Fruit fly (Drosophila melanogaster): ENCODE measurements around the gene eIF4EHP.

eIF4EHP gene

DNA sequence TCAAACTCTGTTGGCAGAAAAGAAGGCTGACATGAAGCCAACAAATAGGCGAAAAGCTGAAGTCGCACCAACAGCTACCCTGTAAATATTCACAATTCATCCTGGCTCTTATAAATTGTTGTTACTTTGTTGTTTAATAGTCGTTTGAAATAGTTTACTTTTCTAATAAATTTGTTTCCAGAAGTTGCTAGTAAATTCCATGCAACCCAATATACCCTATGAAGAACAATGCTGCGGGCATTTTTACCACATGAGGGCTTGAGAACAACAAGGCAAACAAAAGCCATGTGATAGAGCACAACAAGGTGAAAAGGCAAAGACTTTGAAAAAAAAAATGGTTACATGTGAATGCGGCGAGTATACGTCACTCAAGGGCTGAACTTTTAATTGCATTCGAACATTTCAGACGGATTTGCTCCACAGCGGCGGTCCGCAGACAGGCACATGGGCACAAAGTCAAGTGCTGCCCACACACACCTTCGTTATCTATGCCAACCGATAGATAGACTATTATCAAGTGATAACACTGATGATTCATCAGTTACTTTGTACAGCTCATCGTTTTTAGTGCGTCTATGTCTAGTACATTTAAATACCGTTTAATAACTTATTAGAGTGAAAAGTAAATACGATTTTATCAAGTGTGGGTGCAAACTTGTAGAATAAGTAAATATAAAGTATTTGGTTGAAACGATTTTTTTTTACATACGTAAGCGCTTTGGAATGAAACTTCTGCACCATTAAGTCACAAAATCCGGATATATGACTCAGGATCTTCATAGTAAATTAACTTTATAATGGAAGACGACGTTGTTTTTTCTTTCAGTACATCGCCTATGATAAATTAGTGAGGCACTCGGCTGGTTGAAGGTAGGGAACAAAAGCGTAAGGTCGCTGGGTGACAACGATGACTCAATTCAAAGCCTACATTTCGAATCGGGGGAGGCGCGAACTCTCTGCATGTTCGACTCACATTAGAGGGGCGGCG, 9.4 kb downstream of the eIF4EHP start (continued):
- peak; percentile 76 for TF ChIP-seq zfh2 (GFP tag; optimal IDR thresholded peaks at IDR 0.05)
- peak; percentile 84 for TF ChIP-seq Ptx1 (GFP tag; IDR thresholded peaks at IDR 0.05)
- TF ChIP-seq usp (GFP tag; optimal IDR thresholded peaks at IDR 0.05): no peak
- TF ChIP-seq sens-2 (GFP tag; IDR thresholded peaks at IDR 0.05): peak; percentile 56; the same call in 1 of the 2 replicates
- 0 out of 2 replicates have a peak, but pooled peaks have one; percentile 16 for TF ChIP-seq CG8765 (GFP tag; IDR thresholded peaks at IDR 0.05)
- TF ChIP-seq kay (GFP tag; optimal IDR thresholded peaks at IDR 0.05): peak; percentile 78
- TF ChIP-seq Blimp-1 (GFP tag; optimal IDR thresholded peaks at IDR 0.05): peak; percentile 83
- no peak for TF ChIP-seq Lpt (GFP tag; optimal IDR thresholded peaks at IDR 0.05)
- peak; percentile 60; the same call in 1 of the 2 replicates for TF ChIP-seq Oaz (GFP tag; IDR thresholded peaks at IDR 0.05)
- peak; percentile 89 for TF ChIP-seq HLH3B (GFP tag; IDR thresholded peaks at IDR 0.05)
- TF ChIP-seq gro (GFP tag; optimal IDR thresholded peaks at IDR 0.05): peak; percentile 70
- no peak for TF ChIP-seq pita (GFP tag; optimal IDR thresholded peaks at IDR 0.05)
- peak; percentile 45 for TF ChIP-seq CG31224 (GFP tag; IDR thresholded peaks at IDR 0.05)
- TF ChIP-seq CG8290 (GFP tag; optimal IDR thresholded peaks at IDR 0.05): no peak
- TF ChIP-seq CG8290 (tag; optimal IDR thresholded peaks at IDR 0.05): peak in 1 of 2 experiments; percentile 81
- TF ChIP-seq CG10366 (GFP tag; IDR thresholded peaks at IDR 0.05): peak; percentile 87
- peak; percentile 64 for TF ChIP-seq emc (GFP tag; optimal IDR thresholded peaks at IDR 0.05)
- no peak for TF ChIP-seq CG30020 (tag; optimal IDR thresholded peaks at IDR 0.05)
- TF ChIP-seq CG43689 (GFP tag; IDR thresholded peaks at IDR 0.05): peak; percentile 44; the same call in 1 of the 2 replicates
- peak; percentile 78 for TF ChIP-seq crc (GFP tag; optimal IDR thresholded peaks at IDR 0.05)
- no peak for TF ChIP-seq lov (optimal IDR thresholded peaks at IDR 0.05)
- peak; percentile 61; the same call in 1 of the 3 replicates for TF ChIP-seq lov (GFP tag; IDR thresholded peaks at IDR 0.05)
- peak; percentile 76 for TF ChIP-seq CG9727 (GFP tag; optimal IDR thresholded peaks at IDR 0.05)
- peak; percentile 71 for TF ChIP-seq CG11398 (GFP tag; optimal IDR thresholded peaks at IDR 0.05)
- no peak for TF ChIP-seq Bgb (GFP tag; IDR thresholded peaks at IDR 0.05; ENCODE audit: partially characterized antibody)
- 0 out of 2 replicates have a peak, but pooled peaks have one; percentile 54 for TF ChIP-seq sim (GFP tag; IDR thresholded peaks at IDR 0.05)
- peak; percentile 72; the same call in 2 of the 3 replicates for TF ChIP-seq otp (GFP tag; IDR thresholded peaks at IDR 0.05)

DNA sequence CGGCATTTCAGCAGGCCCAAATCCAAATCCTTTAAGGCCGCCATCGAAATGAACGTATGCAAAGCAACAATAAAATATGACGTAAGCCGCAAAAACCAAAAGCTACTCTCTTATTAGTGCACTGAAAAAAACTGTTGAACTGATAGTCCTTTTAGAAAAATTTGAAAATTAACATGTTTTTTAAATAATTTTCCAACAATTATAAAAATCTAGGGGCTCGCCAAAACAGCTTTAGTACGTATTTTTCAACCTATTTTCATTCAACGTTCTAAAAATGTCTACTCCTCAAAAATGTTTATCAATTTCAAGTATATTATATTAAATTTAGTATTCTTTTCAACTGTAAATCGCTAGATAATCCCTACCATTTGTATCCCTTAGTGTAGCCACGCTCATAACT, 15.3 kb downstream of the eIF4EHP start:
- TF ChIP-seq Sry-β (GFP tag; optimal IDR thresholded peaks at IDR 0.05) (no peak), CG3847 (GFP tag; IDR thresholded peaks at IDR 0.05) (peak; percentile 20; the same call in 1 of the 2 replicates), CG30403 (GFP tag; optimal IDR thresholded peaks at IDR 0.05) (peak; percentile 10), ranshi (GFP tag; IDR thresholded peaks at IDR 0.05) (no peak), Scr (GFP tag; IDR thresholded peaks at IDR 0.05; ENCODE audit: partially characterized antibody) (no peak), CG31441 (GFP tag; IDR thresholded peaks at IDR 0.05) (peak; percentile 32; the same call in 1 of the 2 replicates), CG6813 (GFP tag; optimal IDR thresholded peaks at IDR 0.05) (no peak), CG6765 (GFP tag; optimal IDR thresholded peaks at IDR 0.05) (no peak), CG2120 (GFP tag; optimal IDR thresholded peaks at IDR 0.05) (peak; percentile 56), CG7556 (GFP tag; optimal IDR thresholded peaks at IDR 0.05) (peak; percentile 61), slou (GFP tag; optimal IDR thresholded peaks at IDR 0.05) (no peak), CG10267 (tag; optimal IDR thresholded peaks at IDR 0.05) (no peak), bowl (GFP tag; IDR thresholded peaks at IDR 0.05) (no peak), CG16813 (GFP tag; IDR thresholded peaks at IDR 0.05; ENCODE audit: partially characterized antibody) (no peak), CTCF (GFP tag; optimal IDR thresholded peaks at IDR 0.05) (no peak), dysf (GFP tag; IDR thresholded peaks at IDR 0.05) (peak; percentile 45; the same call in 1 of the 3 replicates), Nf-YA (GFP tag; IDR thresholded peaks at IDR 0.05) (no peak), CG7271 (tag; optimal IDR thresholded peaks at IDR 0.05) (no peak), Meics (GFP tag; optimal IDR thresholded peaks at IDR 0.05) (peak; percentile 19), CG13424 (tag; optimal IDR thresholded peaks at IDR 0.05) (peak; percentile 43), lab (GFP tag; optimal IDR thresholded peaks at IDR 0.05) (peak; percentile 16), CG12104 (GFP tag; optimal IDR thresholded peaks at IDR 0.05) (peak; percentile 7), CG3065 (GFP tag; optimal IDR thresholded peaks at IDR 0.05) (no peak), CG2678 (tag; optimal IDR thresholded peaks at IDR 0.05) (peak; percentile 14)
